Fruit fly (Drosophila melanogaster): Measurements from ENCODE around the gene ND-18.

The ND-18 gene

DNA sequence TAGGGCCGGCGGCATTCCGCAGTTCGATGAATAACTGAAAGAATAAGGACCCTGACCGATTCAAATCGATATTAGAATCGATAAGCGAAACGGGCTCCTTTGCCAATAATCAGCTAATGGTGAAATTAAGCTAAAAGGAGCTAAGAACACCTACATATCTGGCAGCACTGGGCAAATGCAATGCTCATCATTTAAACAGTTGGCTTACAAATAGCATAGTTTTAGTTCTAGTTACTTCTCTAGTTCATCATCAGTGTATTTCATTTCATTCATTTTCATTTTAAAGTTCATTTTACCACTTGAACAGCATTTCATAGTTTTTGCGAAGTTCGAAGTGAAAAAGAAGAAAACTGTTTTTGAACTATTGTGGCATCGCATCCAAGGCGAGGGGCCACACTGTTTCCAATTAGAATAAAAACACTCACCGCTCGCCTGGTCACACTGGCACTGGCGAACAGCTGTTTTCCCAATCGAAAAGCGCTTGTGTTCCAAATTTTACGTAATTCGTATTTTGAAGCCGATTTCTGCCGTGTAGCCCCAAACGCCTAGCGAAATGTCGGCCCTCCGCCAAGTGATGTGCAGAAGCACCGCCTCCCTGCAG, at the start of gene ND-18, which contains the start of gene pcm:
ND-18 (plus strand) TSS at position 438 of the 601 bp plus-strand sequence.
pcm (minus strand) TSS at position 28 of the 601 bp plus-strand sequence.
- no peak for TF ChIP-seq CTCF (optimal IDR thresholded peaks at IDR 0.05)
- no peak for TF ChIP-seq CG8478 (optimal IDR thresholded peaks at IDR 0.05)

DNA sequence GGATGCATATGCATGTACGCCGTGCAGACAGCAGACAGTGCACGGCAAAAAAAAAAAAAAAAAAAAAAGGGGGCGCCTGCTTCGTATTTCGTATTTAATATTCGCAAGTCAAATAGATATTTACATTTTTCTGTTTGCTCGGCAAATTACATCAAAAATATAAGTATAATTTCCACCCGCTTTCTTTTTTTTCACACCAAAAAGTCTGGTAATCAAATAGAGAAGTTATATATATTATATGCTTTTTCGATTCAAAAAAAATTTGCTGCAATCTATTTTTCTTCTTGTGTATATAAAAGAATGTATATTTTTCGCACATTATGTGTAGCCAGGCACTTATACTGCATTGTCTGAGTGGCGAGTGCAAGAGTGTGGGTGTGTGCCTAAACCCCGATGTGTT, 43.9 kb upstream of the ND-18 start:
- TF ChIP-seq CTCF (optimal IDR thresholded peaks at IDR 0.05): no peak
- TF ChIP-seq CG8478 (optimal IDR thresholded peaks at IDR 0.05): no peak

DNA sequence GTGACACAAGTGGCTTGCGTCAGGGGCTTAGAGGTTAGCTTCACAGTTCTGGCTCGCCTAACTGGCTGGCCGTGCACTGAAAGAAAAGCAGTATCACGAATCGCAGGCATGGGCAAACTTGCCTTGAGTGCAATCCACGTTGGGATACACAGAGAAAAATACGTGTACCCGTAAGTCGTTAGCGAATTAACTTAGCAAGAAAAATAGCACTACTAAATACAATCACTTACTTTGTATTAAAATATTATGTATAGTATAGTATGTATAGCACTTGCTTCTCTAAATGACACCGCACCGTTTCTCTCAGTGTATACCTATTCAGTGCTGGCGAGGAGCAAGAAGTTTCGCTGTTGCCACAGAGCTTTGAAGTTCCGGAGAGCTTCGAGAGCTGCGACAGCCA, 39.1 kb upstream of the ND-18 start:
- TF ChIP-seq CG8478 (optimal IDR thresholded peaks at IDR 0.05) (no peak), CTCF (optimal IDR thresholded peaks at IDR 0.05) (no peak)

DNA sequence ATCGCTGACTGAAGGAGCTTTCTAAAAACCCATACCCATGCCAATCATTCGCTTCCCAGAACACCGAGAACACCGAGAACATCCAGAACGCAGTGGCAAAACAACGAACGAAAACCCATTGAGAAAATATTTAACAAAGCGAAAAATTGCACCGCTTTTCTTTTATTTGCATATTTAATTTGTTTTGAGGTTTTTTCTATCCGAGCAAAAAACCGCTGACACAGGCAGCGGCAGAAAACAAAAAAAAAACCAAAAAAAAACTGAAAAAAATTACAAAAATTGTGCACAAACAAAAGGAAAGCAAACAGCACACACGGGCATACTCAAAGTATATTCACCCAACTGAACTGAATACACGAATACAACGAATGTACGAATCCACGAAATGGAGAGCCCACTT, 30.6 kb upstream of the ND-18 start:
- TF ChIP-seq CG8478 (optimal IDR thresholded peaks at IDR 0.05) (no peak), CTCF (optimal IDR thresholded peaks at IDR 0.05) (no peak)

DNA sequence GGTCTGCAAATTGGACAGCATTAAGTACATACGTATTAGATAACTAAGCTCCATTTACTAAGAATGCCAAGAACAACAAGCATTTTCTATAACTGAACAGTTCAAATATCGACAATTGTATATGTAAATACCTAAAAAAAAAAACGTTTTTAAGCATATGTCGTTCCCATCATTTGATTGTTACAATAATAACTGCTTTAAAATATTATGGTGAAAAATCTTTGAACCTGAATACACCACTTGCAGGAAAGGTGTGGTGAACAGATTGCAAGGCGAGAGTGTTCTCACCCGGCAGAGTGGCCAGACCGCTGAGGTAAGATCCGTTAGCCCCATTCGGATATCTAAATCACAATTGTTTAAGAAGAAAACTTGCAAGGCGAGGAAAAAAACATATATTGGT, 17.5 kb upstream of the ND-18 start, which contains the start of gene narya:
narya (plus strand) TSS at position 301 of the 400 bp plus-strand sequence.
- no peak for TF ChIP-seq CG8478 (optimal IDR thresholded peaks at IDR 0.05)
- no peak for TF ChIP-seq CTCF (optimal IDR thresholded peaks at IDR 0.05)

DNA sequence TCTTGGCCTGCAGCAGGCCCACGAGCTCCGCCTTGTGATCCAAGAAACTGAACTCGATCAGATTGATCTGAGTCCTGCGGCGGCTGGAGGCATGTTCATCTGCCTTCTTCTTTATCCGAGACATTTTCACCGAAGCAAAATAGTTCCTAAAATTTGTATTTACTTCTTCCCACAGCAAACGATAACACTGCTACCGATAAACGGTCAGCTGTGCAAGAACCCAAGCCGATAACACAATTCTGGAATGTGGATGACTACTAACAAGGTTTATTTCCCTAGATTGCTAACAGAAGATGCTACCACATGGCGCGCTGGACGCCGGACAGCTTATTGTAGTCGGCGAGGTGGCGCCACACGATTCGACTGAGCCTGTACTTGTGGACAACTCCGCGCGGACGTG, 13.1 kb upstream of the ND-18 start, which contains the start of gene CG32533:
CG32533 (minus strand) TSS at position 278 of the 400 bp plus-strand sequence.
- TF ChIP-seq CTCF (optimal IDR thresholded peaks at IDR 0.05) (no peak), CG8478 (optimal IDR thresholded peaks at IDR 0.05) (no peak)

DNA sequence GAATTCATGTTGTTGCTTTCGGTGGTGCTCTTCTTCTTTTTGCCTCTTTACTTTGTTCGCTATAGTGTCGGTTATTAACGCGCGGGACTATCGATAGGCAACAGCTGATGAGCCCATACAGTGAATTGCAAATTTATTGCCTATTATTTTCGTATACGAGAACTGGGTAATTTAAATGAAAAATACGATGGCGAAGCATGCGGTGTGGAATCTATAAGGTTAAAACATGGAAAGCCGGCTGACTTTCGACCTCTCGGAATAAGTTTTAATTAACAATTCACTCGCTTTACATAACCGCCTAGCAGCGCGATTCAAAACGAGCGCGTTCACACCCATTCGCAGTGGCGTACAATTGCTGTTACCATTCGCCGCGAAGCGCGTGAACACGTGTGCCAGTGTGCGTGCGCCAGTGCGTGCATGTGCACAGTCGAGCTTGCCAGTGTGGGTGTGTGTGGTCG, 12.3 kb upstream of the ND-18 start, which contains the start of the genes Naa15-16 and mRpS14:
Naa15-16 (plus strand) TSS at position 116 of the 458 bp plus-strand sequence.
mRpS14 (minus strand) TSS at position 370 of the 458 bp plus-strand sequence.
- no peak for TF ChIP-seq CG8478 (optimal IDR thresholded peaks at IDR 0.05)
- TF ChIP-seq CTCF (optimal IDR thresholded peaks at IDR 0.05): no peak

DNA sequence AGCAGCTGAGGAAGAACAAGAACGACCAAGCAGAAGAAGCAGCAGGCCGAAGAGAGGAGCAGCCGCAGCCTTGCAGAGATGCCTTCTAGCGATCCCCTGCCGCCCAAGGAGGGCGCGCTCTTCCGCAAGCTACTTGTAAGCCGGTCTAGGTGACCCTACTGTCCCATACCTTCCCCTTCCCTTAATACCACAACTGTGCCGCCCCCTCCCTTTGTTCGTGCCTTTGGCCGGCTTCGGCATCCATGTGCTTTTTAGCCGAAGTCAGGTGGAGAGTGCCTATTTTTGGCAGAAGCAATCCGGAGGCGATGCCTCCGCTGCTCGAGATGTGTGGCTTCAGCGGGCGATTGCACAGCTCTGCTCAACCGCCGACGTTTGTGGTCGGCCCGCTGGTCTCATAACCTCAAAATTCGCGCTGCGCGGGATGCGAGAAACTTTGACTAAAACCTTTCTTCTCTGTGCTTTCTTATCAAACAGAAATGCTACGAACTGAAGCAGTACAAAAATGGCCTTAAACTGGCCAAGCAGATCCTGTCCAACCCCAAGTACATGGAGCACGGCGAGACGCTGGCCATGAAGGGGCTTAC, 11.6 kb upstream of the ND-18 start:
- TF ChIP-seq CTCF (optimal IDR thresholded peaks at IDR 0.05): no peak
- TF ChIP-seq CG8478 (optimal IDR thresholded peaks at IDR 0.05): no peak

DNA sequence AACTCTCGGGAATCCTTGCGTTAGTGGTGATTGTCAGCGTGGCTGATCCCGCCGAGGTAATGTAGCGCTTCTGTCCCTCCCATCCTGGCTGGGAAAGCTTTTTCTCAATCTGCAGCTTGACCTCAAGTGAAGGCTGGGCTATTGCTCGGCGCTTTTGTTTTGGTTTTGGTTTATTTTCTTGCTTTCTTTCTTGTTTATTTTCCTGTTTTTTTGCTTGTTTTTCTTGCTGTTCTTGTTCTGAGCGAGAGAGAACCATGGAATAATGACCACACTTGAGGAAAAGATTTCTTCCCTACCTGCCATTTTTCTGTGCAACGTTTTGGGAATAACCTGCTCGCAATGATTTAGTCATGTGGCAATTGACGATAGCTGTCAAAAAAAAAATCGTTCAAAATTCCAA, 7.2 kb upstream of the ND-18 start:
- TF ChIP-seq CG8478 (optimal IDR thresholded peaks at IDR 0.05) (no peak), CTCF (optimal IDR thresholded peaks at IDR 0.05) (no peak)

DNA sequence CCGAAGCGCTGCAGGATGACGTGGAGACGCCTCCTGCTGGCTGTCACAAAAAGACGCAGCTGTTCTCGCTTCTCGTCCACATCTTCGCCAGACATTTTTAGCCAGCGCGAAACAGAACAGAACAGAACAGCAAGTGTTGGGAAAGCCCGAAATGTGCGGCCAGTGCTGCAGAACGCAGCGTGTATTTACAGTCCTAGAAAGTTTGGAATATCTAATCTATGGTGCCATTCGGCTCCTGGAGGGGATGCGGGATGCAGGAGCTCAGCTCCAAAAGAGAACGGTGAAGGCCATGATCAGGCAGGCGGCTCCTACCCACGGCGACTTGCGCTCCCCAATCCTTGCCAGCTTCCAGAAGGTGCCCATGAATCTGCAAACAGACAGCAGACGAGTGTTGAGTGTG, 2.1 kb downstream of the ND-18 start, which contains the start of gene CG12204:
CG12204 (minus strand) TSS at position 117 of the 400 bp plus-strand sequence.
- TF ChIP-seq CTCF (optimal IDR thresholded peaks at IDR 0.05) (no peak), CG8478 (optimal IDR thresholded peaks at IDR 0.05) (no peak)

DNA sequence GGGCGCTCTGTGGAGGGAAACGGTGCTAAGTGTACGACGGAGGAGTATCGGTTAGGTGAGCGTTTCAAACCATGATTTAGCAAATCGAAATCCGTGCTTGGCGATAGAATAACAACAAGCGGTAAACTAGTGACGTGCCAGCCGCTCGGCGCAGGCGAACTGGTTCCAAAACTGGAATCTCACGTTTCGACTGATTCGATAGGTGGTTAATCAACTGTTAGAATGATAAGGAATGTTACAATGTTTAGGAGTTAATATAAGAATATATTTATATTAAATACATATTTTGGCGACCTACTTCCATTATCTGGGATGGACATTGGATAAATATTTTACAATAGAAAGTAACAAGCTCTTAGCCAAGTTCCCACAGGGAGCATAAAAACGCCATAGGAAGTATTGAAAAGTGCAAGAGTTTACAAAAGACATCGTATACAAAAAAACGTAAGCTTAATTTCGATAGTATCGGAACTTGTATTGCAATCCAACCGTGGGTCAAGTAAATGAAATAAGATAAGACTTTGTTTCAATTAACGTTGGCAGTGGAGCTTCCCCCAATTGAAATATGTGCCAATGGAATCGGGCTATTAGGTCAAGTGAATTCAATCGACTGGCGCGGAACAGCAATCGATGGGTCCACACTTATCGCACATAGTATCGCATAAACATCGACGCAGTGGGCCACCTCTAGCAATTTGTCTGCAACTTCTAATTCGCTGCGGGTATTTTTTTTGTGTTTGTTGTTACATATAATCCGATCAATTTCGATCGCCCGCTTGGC, 2.8 kb downstream of the ND-18 start, which contains the start of the genes ksh, CG14200 and Pfrx:
ksh (minus strand) TSS at position 163 of the 781 bp plus-strand sequence.
CG14200 (plus strand) TSS at position 676 of the 781 bp plus-strand sequence.
Pfrx (plus strand) TSS at position 676 of the 781 bp plus-strand sequence.
- TF ChIP-seq CG8478 (optimal IDR thresholded peaks at IDR 0.05) (no peak), CTCF (optimal IDR thresholded peaks at IDR 0.05) (peak in 1 of 2 experiments; percentile 12)

DNA sequence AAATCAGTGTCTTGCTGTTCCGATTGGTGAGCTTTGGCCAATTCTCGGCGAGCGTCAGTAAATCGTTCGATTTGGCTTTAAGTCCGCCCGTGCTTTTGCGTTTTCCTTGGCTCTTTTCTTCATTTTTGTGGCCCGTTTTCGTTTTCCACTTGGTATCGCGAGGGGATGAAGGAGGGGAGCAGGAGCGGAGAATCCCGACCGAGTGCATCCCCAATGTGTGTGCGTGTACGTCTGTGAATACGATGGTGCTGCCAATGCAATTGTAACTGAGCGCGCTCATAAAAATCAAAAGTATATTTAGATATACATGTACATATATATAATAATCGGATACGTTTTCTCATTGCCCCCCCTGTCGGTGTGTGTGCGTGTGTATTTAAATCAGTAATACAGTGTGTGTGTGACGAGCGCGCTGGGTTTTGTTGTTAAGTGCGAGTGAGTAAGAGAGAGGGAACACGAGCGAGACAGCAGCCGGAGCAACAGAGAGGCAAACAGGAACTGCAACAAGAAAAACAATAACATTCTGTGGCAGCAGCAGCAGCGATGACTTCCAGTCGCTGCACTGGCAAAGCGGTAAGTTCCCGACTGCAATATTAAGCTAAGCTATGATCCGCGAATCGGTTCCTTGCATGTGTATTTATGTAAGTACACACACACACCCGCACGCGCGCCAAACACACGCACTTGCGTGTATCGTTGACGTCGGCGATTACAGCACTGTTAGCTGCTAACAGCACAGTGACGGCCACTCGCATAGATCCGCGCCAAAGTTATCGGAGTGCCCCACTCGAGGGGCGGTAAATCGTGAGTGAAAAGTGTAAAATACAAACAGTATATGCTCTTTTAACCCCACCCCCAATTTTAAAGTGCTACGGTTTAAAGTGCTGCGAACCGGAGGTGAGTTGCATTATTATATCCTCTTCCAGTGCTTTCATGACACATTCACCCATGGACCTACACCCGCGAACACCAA, 3.7 kb downstream of the ND-18 start:
- no peak for TF ChIP-seq CTCF (optimal IDR thresholded peaks at IDR 0.05)

DNA sequence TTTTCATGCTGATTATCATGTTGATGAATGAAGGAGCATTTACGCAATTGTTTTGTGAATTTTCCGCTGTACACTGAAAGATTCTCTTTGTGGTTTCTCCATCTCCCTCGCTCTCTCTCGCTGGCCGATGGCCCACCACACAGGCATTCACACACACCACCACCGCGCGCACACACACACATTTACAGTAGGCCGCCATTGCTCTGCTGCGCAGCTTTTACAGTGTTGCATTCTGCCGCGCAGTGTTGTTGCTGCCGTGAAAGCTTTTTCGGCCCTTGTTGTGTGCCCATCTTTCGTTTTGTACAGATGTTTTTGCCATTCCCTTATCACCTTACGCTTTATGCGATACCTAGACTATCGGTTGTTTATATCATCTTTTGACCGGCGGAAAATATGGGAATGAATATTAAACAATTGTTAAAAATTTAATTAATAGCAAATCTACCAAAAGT, 4.6 kb downstream of the ND-18 start:
- TF ChIP-seq CTCF (optimal IDR thresholded peaks at IDR 0.05) (no peak), CG8478 (optimal IDR thresholded peaks at IDR 0.05) (no peak)

Measured in S2 (cell line).